Fruit fly (Drosophila melanogaster) S2 (cell line): ENCODE measurements around the gene Prestin.
"Not testable (repeated sequence)": the region's sequence is repeated elsewhere in the genome, so short reads cannot be mapped to it uniquely, and the experiment has no call there.

ENCODE experiments used
- CG8478 ChIP-seq: fragments of >200 bp; optimal IDR thresholded peaks from 2 replicates; lab custom pipeline; 2018
- CTCF ChIP-seq, 2 experiments: fragments of >200 bp; optimal IDR thresholded peaks; 2 replicates each; lab custom pipeline; 2018

The Prestin gene

dm6 chr3L:17886545-17886944 is 21.1 kb downstream of the Prestin start, which contains the start of gene CG16775:
CG16775 (minus strand) TSS chr3L:17886645.
- TF ChIP-seq CG8478 (lab: Kevin White, UChicago): no peak

dm6 chr3L:17884276-17884675 is 23.3 kb downstream of the Prestin start, which contains the start of gene CG5506:
CG5506 (minus strand) TSS chr3L:17884376.
- TF ChIP-seq CG8478 (lab: Kevin White, UChicago) (no peak), CTCF (optimal IDR thresholded peaks at IDR 0.05; lab: Kevin White, UChicago) (no peak)

- no peak for TF ChIP-seq CTCF (optimal IDR thresholded peaks at IDR 0.05; lab: Kevin White, UChicago)
- no peak for TF ChIP-seq CG8478 (lab: Kevin White, UChicago)
These were observed 28.7 kb downstream of the Prestin start, which contains the start of gene CG7408 for dm6 chr3L:17878781-17879360. CG7408 (plus strand) TSS chr3L:17879096.

dm6 chr3L:17858174-17858573 is 49.4 kb downstream of the Prestin start, which contains the start of gene CG34002:
CG34002 (plus strand) TSS chr3L:17858474.
- TF ChIP-seq CTCF (optimal IDR thresholded peaks at IDR 0.05; lab: Kevin White, UChicago); CG8478 (lab: Kevin White, UChicago): not testable (repeated sequence)

- TF ChIP-seq CTCF (optimal IDR thresholded peaks at IDR 0.05; lab: Kevin White, UChicago): no peak
- no peak for TF ChIP-seq CG8478 (lab: Kevin White, UChicago)
These were observed 50.7 kb downstream of the Prestin start, which contains the start of gene CG5535 for dm6 chr3L:17856655-17857479. CG5535 (minus strand) TSS chr3L:17856794.

dm6 chr3L:17849517-17849916 is 58.1 kb downstream of the Prestin start, which contains the start of gene TrpRS-m:
TrpRS-m (plus strand) TSS chr3L:17849727.
- no peak for TF ChIP-seq CG8478 (lab: Kevin White, UChicago)
- TF ChIP-seq CTCF (optimal IDR thresholded peaks at IDR 0.05; lab: Kevin White, UChicago): no peak
